Worm (Caenorhabditis elegans) whole organism, early embryonic: Measurements from ENCODE around the gene W08F4.12.
"Not testable (repeated sequence)": the region's sequence is repeated elsewhere in the genome, so short reads cannot be mapped to it uniquely, and the experiment has no call there.

Source experiments
- B0310.2 ChIP-seq: sonication (generic microtip); optimal IDR thresholded peaks from 2 replicates; lab custom pipeline; 2016; ENCODE audit warnings: mild to moderate bottlenecking, missing genetic modification characterization, missing compliant biosample characterization
- aly-1 ChIP-seq: sonication (generic microtip); optimal IDR thresholded peaks from 2 replicates; lab custom pipeline; 2016; ENCODE audit warnings: missing genetic modification characterization, missing compliant biosample characterization
- ama-1 ChIP-seq: fragments of 150-350 bp; optimal IDR thresholded peaks from 2 replicates; lab custom pipeline; 2014
- ceh-13 ChIP-seq: fragments of 200-800 bp; sonication (Bioruptor generic); optimal IDR thresholded peaks from 2 replicates; lab custom pipeline; 2018; ENCODE audit warnings: mild to moderate bottlenecking, missing genetic modification characterization, missing compliant biosample characterization
- ceh-36 ChIP-seq: sonication (generic microtip); optimal IDR thresholded peaks from 2 replicates; lab custom pipeline; 2016; ENCODE audit warnings: missing genetic modification characterization, inconsistent platforms, missing compliant biosample characterization
- ets-7 ChIP-seq: sonication (generic microtip); optimal IDR thresholded peaks from 2 replicates; lab custom pipeline; 2016; ENCODE audit warnings: missing genotype, missing genetic modification characterization, missing compliant biosample characterization
- flt-1 ChIP-seq: fragments of 200-800 bp; sonication (Bioruptor generic); IDR thresholded peaks from 2 replicates; pipeline ENCODE4 v1.3.6; 2022; ENCODE audit warnings: missing genetic modification characterization, missing compliant biosample characterization
- hmbx-1 ChIP-seq: sonication (generic microtip); optimal IDR thresholded peaks from 2 replicates; lab custom pipeline; 2016; ENCODE audit warnings: mild to moderate bottlenecking, missing genetic modification characterization, missing compliant biosample characterization
- hmg-4 ChIP-seq: fragments of 200-800 bp; sonication (Bioruptor generic); optimal IDR thresholded peaks from 2 replicates; lab custom pipeline; 2018; ENCODE audit warnings: mild to moderate bottlenecking, missing genetic modification characterization, missing compliant biosample characterization
- pes-1 ChIP-seq: fragments of 200-800 bp; sonication (Bioruptor generic); IDR thresholded peaks from 2 replicates; pipeline ENCODE4 v1.3.6; 2022; ENCODE audit warnings: missing genetic modification reagents, missing genetic modification characterization, missing compliant biosample characterization
- scrt-1 ChIP-seq: fragments of 200-800 bp; sonication (Bioruptor generic); IDR thresholded peaks from 2 replicates; pipeline ENCODE4 v1.3.6; 2022; ENCODE audit warnings: missing genetic modification characterization, missing compliant biosample characterization
- sea-1 ChIP-seq: fragments of 200-800 bp; sonication (Bioruptor generic); conservative IDR thresholded peaks from 2 replicates; pipeline ENCODE4 v1.3.6; 2022; ENCODE audit warnings: missing genetic modification characterization, missing compliant biosample characterization
- tbx-37 ChIP-seq: fragments of 200-800 bp; sonication (Bioruptor generic); conservative IDR thresholded peaks from 2 replicates; pipeline ENCODE4 v1.3.6; 2022; ENCODE audit warnings: missing genetic modification reagents, missing genetic modification characterization, missing compliant biosample characterization
- tra-4 ChIP-seq: sonication (generic microtip); optimal IDR thresholded peaks from 2 replicates; lab custom pipeline; 2017; ENCODE audit warnings: missing genetic modification characterization, missing compliant biosample characterization

DNA sequence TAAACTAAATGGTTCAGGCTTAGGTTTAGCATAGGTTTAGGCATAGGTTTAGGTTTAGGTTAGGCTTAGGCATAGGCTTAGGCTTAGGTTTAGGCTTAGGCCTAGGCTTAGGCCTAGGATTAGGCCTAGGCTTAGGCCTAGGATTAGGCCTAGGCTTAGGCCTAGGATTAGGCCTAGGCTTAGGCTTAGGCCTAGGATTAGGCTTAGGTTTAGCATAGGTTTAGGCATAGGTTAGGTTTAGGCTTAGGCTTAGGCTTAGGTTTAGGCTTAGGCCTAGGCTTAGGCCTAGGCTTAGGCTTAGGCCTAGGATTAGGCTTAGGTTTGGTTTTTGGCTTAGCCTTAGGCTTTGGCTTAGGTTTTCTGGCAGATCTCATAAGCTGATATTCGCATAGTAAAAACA is 10.6 kb downstream of the W08F4.12 start:
- TF ChIP-seq pes-1 (GFP tag; lab: Robert Waterston, UW), result peak; percentile 37; the same call in 1 of the 2 replicates
- TF ChIP-seq flt-1 (GFP tag; lab: Robert Waterston, UW); tbx-37 (GFP tag; lab: Robert Waterston, UW); ama-1 (lab: Kevin White, UChicago); tra-4 (tag; lab: Kevin White, UChicago); hmbx-1; ets-7; scrt-1; ceh-13 (GFP tag; lab: Kevin White, UChicago); hmg-4 (GFP tag; lab: Kevin White, UChicago); aly-1 (tag; lab: Kevin White, UChicago); B0310.2; sea-1 (GFP tag; lab: Robert Waterston, UW): not testable (repeated sequence)
- peak; percentile 88 for TF ChIP-seq ceh-36 (tag; lab: Kevin White, UChicago)
